Worm (Caenorhabditis elegans): Measurements from ENCODE around the gene C32D5.11.

Gene C32D5.11

DNA sequence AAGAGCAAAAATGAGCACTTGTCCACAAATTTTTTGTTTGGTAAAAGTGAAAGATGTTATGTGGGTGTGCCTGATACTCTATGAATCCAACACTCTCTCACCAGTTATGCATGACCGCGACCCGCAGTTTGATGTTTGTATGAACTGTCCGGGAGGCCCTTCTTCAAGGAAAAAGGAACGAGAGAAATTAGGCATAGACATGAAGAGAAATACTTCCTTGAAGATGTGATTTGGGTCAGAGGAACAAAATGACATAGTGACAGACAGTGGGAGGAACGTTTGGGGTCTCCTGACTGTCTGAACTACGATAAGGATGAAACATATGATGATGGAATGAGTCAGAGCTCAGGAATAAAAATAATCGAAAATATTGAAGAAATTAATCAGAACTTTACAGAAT is 14.2 kb downstream of the C32D5.11 start:
- TF ChIP-seq unc-62 (GFP tag; optimal IDR thresholded peaks at IDR 0.05): no peak

DNA sequence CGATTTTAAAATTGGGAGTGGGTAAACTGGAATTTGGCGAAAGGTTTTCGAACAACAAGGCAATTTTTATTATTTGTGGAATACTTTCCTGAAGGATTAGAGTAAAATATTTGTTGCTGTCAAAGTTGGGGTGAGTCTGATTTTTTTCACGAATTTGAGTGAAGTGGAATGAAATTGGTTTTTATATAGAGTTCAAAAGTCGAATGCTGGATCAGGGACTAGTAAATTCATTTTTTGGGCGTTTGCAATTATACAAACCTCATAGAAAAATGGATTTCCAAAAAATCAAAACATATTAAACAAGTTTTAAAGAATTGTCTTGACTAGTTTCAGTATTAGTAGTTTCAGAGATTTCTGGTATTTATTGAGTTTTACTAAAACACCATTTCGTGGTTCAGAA is 15.3 kb downstream of the C32D5.11 start, which contains the start of gene C32D5.7:
Gene C32D5.7, minus strand, starts transcription at position 101 of the 400 bp plus-strand sequence.
- TF ChIP-seq unc-62 (GFP tag; optimal IDR thresholded peaks at IDR 0.05): no peak

DNA sequence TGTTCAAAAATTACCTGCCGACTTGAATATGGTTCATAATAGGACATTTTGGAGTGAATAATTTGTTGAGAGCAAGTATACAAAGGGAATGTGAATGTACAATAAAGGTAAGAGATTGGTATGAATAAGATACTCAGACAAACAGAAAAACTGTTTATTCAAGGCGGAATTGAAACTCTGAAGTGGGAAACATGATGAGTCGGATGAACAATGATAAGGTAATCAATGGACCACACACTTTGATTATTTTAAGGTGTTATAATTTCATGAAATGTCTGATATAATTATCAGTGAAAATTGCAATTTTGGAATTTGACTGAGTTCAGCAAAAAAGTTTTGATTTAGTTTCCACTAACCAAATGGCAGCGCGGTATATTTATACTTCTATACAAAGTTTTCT is 15.7 kb downstream of the C32D5.11 start:
- no peak for TF ChIP-seq unc-62 (GFP tag; optimal IDR thresholded peaks at IDR 0.05)

DNA sequence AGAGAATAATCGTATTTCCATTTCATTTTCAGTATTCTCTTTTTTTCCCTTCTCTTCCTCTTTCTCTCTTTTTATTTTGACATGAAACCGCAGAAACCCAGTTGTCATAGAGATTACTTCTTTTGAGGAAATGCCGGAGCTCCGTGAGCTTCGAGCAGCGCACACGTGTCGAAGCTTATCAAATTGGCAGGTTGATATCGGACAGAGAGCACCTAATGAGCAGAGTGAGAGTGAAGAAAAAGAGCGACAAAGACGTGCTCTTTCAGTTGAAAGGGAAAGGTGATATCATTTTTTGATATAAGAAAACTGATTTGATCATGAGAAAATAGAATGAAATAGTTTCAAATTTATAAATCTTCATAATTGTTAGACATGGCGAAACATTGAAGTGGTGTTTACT is 19.9 kb downstream of the C32D5.11 start, which contains the start of gene C32D5.14:
Gene C32D5.14, plus strand, starts transcription at position 131 of the 400 bp plus-strand sequence.
- no peak for TF ChIP-seq unc-62 (GFP tag; optimal IDR thresholded peaks at IDR 0.05)

DNA sequence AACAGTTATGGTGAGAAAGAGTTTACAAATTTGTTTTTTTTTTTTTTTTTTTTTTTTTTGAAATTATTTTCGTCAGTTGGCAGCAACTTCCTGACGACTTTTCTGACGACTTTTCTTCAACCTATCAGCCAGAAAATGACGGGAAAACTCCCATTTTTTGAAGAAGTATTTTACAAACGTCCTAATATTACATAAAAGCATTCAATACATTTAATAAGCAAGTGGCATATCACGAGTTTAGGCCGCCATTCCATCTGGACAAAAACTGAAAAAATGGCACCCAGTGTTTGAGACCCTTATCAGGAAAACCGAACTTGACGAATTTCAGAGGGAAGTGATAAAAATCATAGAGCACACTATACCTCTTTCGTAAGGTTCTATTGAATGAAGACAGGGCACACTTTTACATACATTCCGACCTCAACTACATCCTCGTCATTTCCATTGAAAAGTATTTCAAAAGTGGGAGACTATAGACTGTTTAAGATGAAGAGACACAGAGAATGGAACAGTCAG is 20.4 kb downstream of the C32D5.11 start:
- TF ChIP-seq unc-62 (GFP tag; optimal IDR thresholded peaks at IDR 0.05): no peak

DNA sequence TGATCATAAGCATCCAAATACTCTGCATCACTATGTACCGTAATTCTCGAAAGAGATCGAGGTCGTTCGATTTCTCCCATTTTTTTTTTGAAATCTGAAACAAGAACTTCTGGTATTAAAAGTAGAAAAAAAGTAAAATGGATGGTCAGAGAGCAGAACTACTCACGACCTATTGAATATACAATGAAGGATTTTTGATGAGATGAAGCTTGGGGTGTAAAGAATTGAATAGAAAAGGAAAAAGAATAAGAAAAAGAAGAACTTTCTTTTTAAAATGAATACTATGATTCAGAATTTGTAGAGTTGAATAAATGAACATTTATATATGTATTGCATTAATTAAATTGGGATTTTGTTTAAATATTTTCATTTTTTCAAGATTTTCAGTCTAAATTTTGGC is 21.4 kb downstream of the C32D5.11 start, which contains the start of gene ttc-39B:
Gene ttc-39B, minus strand, starts transcription at position 101 of the 400 bp plus-strand sequence.
- no peak for TF ChIP-seq unc-62 (GFP tag; optimal IDR thresholded peaks at IDR 0.05)

DNA sequence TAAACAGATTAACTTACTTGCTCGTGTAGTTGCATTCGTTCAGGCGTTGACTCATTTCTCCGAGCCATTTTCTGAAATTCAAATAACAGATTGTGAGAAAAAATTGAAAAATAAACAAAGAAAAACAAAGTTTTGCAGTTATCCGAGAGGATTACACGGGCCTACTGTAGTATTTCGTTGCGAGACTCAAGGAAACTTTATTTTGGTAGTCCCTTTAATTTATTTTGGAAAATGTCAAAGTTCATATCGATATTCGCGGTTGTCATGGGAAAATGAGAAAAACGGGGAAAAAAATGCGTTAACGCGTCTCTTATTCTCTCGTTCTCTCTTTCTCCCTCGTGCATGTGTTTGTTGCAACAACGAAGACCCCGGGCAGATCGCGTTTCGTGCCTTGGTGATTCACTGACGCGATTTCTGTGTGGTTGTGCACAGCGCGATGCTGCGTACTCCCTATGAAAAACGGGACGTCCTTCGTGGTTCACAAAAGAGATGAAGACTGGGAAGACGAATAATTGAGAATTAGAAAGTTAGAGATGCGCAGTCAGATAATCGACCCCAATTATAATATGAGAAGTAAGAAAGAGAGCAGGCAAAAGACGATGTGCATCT is 23.9 kb downstream of the C32D5.11 start, which contains the start of gene set-4:
Gene set-4, minus strand, starts transcription at position 120 of the 609 bp plus-strand sequence.
- no peak for TF ChIP-seq unc-62 (GFP tag; optimal IDR thresholded peaks at IDR 0.05)

DNA sequence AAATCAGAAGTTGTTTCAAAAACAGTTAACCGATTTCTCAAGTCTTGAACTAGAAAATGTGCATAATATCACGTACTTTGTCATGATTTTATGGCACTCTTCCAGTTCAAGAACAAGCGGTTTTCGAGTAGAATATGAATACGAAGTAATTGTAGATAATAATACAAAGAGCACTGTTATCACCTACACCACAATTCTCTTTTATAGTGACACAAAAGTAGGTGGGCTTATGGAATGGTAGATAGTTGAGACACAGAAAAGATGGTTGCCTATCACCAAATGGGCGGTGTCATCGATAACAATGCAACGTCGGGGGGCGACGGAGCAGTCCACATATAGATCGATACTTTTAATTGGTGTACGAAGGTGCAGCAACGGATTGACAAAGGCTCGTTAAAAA is 26.6 kb downstream of the C32D5.11 start:
- TF ChIP-seq unc-62 (GFP tag; optimal IDR thresholded peaks at IDR 0.05): no peak

DNA sequence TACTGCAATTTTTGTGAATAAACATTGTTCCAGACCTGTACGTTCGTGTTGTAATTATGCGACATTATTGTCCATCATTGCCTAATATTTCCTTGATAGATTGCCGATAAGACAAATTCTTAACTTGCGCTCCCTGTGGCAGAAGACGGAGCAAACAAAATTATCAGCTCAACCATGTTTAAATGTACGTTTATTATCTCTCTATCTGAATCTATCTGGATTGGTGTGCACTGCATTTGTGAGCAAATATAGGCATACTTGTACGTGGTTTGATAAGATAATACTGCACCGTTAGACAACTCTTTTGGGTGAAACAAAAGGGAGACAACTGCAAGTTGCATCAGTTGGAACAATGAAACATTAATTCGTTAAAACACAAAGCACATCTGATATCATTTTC is 27.9 kb downstream of the C32D5.11 start:
- TF ChIP-seq unc-62 (GFP tag; optimal IDR thresholded peaks at IDR 0.05): no peak

DNA sequence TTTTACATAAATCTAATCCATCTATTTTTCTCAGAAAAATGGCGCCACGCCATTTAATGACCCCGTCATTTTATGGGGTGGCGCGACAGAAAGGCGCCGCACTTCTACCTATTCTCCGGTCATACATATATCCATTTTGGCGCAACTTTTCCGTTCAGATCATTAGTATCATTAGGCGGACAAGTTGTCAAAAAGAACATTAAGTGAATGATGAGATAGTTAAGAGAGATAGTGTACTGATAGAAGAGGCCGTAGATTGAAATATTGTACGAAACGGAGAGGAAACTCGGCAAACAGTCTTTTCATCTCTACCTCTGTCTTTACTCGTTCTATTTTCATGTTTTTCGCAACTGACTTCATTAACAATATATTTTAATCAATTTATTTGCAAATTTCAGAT is 31.2 kb downstream of the C32D5.11 start, which contains the start of gene sma-6:
Gene sma-6, plus strand, starts transcription at position 399 of the 400 bp plus-strand sequence.
- no peak for TF ChIP-seq unc-62 (GFP tag; optimal IDR thresholded peaks at IDR 0.05)

DNA sequence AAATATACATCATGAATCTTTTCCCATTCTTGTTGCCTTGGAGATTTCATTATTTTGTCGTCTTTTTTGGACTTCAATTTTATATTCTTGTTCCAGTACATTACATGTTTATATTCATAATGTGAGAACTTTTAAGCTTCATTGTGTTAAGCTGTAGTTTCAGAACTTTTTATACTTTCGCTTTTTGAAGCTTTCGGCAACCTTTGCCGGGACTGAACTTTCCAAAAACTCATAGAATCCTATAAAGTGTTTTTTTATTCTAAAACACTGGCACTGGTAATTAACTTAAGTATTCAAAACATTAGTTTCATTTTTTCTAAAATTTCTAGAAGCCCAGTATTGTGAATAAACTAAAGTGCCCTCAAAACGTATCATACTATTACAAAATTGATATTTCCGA is 32.3 kb downstream of the C32D5.11 start, which contains the start of gene C32D5.4:
Gene C32D5.4, minus strand, starts transcription at position 101 of the 400 bp plus-strand sequence.
- no peak for TF ChIP-seq unc-62 (GFP tag; optimal IDR thresholded peaks at IDR 0.05)

DNA sequence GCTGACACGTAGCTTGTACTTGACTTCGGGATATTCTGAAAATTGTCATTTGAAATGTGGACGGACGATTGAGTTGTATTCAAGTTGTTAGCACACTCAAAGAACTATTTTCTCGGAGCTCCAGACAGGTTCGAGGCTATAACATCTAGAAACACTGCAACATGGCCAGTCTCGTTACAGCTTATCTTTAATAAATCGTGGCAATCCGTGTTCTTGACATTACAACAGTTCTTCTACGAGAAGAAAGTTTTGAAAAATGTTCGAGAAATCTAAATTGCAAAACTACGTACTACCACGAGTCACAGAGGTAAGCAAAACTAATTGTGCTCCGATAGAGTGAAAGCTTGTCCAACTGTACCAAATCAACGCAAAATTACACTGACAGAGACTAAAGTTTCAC is 33.2 kb downstream of the C32D5.11 start:
- no peak for TF ChIP-seq unc-62 (GFP tag; optimal IDR thresholded peaks at IDR 0.05)

DNA sequence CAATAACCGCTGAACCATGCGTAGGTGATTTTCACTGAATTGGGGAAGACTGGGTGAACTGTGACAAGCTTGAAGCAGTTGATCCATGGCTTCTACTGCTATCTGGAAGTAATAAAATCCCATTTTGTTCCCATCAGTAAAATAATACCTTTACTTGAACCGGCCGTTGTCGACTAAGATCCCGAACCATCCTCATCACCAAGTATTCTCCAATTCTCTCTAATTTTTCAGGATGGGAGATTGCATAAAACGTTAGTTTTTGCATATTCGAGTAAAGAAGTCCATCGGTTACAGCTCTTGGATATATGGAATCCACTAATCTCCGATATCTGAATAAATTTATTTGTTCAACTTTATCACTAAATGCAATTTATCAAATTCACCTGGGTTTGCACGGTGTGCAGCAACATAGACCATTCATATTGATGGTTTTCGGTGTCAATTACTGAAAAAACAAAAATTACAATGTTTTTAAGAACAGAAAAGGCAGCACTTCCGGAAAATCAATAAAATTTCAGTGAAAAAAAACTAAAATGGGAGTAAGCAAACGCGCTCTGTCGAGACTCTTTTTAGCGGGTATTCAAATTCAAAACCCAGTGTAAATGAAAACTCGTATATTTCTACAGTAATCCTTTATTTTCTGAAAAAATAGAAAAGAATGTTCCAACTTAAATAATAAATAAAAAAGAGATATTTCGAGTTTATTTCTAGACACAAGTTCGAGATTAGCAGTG is 34.4 kb downstream of the C32D5.11 start, which contains the start of gene efr-3:
Gene efr-3, minus strand, starts transcription at position 505 of the 734 bp plus-strand sequence.
- TF ChIP-seq unc-62 (GFP tag; optimal IDR thresholded peaks at IDR 0.05): no peak

DNA sequence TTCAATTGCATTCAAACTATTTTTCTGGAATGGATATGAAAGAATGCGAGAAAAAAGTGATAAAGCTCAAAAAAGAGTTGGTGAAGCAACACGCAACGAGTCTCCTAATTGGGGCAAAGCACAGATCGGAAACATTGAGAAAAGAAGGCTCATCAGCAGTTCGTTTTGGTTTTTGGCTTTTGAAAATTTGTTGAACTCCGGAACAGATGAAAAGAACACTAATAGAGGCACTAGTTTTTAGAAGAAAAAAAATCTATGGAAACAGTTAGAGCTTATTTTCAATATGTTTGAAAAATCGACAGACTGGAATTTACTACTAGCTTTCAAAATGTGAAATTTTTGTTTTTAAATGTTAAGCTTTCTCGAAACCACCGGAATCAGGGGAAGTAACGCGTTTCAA is 43.4 kb downstream of the C32D5.11 start:
- no peak for TF ChIP-seq unc-62 (GFP tag; optimal IDR thresholded peaks at IDR 0.05)

DNA sequence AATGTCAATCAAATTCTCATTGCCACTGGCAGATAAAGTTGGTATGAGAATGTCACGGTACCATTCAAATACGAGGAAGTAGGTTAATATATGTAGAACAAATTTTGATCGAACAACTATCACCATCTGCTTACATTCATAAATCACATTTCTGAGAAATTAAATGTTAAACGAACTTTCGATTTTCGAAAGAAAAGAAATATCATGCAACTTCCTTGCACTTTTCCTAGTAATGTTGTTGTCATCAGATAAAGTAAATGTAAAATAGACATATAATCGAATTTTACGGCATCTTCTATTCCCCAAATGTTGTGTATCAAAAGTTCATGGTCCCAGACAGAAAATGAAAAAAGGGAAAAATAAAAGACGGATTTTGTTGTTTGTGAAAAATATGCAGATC is 43.8 kb downstream of the C32D5.11 start:
- TF ChIP-seq unc-62 (GFP tag; optimal IDR thresholded peaks at IDR 0.05): no peak

DNA sequence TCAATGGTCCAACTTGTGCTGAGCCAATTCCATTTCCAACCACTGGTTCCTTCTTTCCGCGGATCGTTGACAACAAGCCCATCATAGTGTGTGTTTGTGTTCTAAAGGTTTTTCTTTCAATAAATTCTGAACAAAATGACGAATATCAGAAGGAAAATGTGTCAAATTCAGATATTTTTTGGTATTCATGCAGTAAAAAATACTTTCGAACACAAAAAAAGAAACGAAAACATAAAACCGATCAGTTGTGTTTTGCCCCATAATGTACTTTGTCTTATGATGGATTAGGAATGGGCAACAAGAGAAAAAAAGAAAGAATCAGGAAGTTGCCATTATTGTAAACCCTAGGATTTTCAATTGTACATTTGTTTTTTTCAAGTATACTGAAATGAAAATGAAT is 46.0 kb downstream of the C32D5.11 start, which contains the start of gene glb-10:
Gene glb-10, minus strand, starts transcription at position 101 of the 400 bp plus-strand sequence.
- TF ChIP-seq unc-62 (GFP tag; optimal IDR thresholded peaks at IDR 0.05): no peak
